Worm (Caenorhabditis elegans): ENCODE results near the gene bcat-1.

The bcat-1 gene

ce11 chrX:12889837-12890449 is 12.7 kb downstream of the bcat-1 start (continued):
- TF ChIP-seq snpc-1.3 (tag; optimal IDR thresholded peaks at IDR 0.05; ENCODE audit: insufficient read depth) (peak; percentile 67), zim-3 (tag; optimal IDR thresholded peaks at IDR 0.05) (peak; percentile 14), madf-10 (tag; optimal IDR thresholded peaks at IDR 0.05) (peak; percentile 29), fkh-3 (tag; optimal IDR thresholded peaks at IDR 0.05) (no peak), dpl-1 (GFP tag; optimal IDR thresholded peaks at IDR 0.05) (no peak), attf-3 (GFP tag; conservative IDR thresholded peaks at IDR 0.05) (no peak), ceh-27 (GFP tag; optimal IDR thresholded peaks at IDR 0.05) (no peak), hlh-12 (tag; optimal IDR thresholded peaks at IDR 0.05) (peak; percentile 82), ZK185.1 (tag; optimal IDR thresholded peaks at IDR 0.05; ENCODE audit: poor library complexity, severe bottlenecking) (peak; percentile 85), hsf-1 (GFP tag; IDR thresholded peaks at IDR 0.05) (no peak), dox-1 (GFP tag; IDR thresholded peaks at IDR 0.05) (peak; percentile 65), sea-2 (GFP tag; IDR thresholded peaks at IDR 0.05) (no peak), C17E4.6 (GFP tag; IDR thresholded peaks at IDR 0.05) (0 out of 2 replicates have a peak, but pooled peaks have one; percentile 21), attf-6 (GFP tag; IDR thresholded peaks at IDR 0.05) (0 out of 2 replicates have a peak, but pooled peaks have one; percentile 39)

ce11 chrX:12899140-12899888 is 22.0 kb downstream of the bcat-1 start:
- TF ChIP-seq ets-4 (GFP tag; optimal IDR thresholded peaks at IDR 0.05): no peak
- TF ChIP-seq lag-1 (GFP tag; IDR thresholded peaks at IDR 0.05): no peak
- no peak for TF ChIP-seq nfyb-1 (GFP tag; IDR thresholded peaks at IDR 0.05)
- TF ChIP-seq egl-18 (GFP tag; IDR thresholded peaks at IDR 0.05): no peak
- no peak for TF ChIP-seq lin-40 (tag; optimal IDR thresholded peaks at IDR 0.05)
- TF ChIP-seq Y67H2A.10 (GFP tag; conservative IDR thresholded peaks at IDR 0.05): no peak
- no peak for TF ChIP-seq ztf-6 (GFP tag; IDR thresholded peaks at IDR 0.05)
- no peak for TF ChIP-seq mxl-1 (tag; optimal IDR thresholded peaks at IDR 0.05)
- TF ChIP-seq Y79H2A.3 (GFP tag; conservative IDR thresholded peaks at IDR 0.05): no peak
- TF ChIP-seq attf-6 (GFP tag; IDR thresholded peaks at IDR 0.05): no peak
- TF ChIP-seq Y53F4B.3 (GFP tag; IDR thresholded peaks at IDR 0.05): no peak
- TF ChIP-seq ceh-40 (GFP tag; IDR thresholded peaks at IDR 0.05): no peak
- no peak for TF ChIP-seq madf-6 (GFP tag; IDR thresholded peaks at IDR 0.05)
- TF ChIP-seq bed-1 (GFP tag; IDR thresholded peaks at IDR 0.05): no peak
- TF ChIP-seq unc-130 (GFP tag; optimal IDR thresholded peaks at IDR 0.05): no peak

ce11 chrX:12902057-12902652 is 24.9 kb downstream of the bcat-1 start:
- TF ChIP-seq snpc-1.3 (tag; optimal IDR thresholded peaks at IDR 0.05; ENCODE audit: insufficient read depth) (no peak), unc-130 (GFP tag; optimal IDR thresholded peaks at IDR 0.05) (no peak), lin-35 (GFP tag; optimal IDR thresholded peaks at IDR 0.05) (no peak), ceh-27 (GFP tag; optimal IDR thresholded peaks at IDR 0.05) (peak; percentile 15), pha-4 (tag; optimal IDR thresholded peaks at IDR 0.05) (no peak), snpc-3.4 (tag; optimal IDR thresholded peaks at IDR 0.05) (no peak)

ce11 chrX:12903810-12904209 is 26.5 kb downstream of the bcat-1 start:
- TF ChIP-seq egrh-3 (GFP tag; IDR thresholded peaks at IDR 0.05): no peak

Measured in whole organism, young adult.